Fruit fly (Drosophila melanogaster): Measurements from ENCODE around the gene CG6231.

Gene CG6231

dm6 chr3R:19612908-19613431 lies 19.5 kb downstream of the CG6231 start, which contains the start of gene CG16727:
CG16727 (plus strand) TSS chr3R:19613381.
- TF ChIP-seq OdsH (GFP tag; optimal IDR thresholded peaks at IDR 0.05) (peak; percentile 29), Sp1 (GFP tag; optimal IDR thresholded peaks at IDR 0.05) (peak; percentile 24), rgr (GFP tag; optimal IDR thresholded peaks at IDR 0.05) (peak; percentile 17), h (GFP tag; optimal IDR thresholded peaks at IDR 0.05) (peak; percentile 6), Hr78 (GFP tag; optimal IDR thresholded peaks at IDR 0.05) (no peak)

DNA sequence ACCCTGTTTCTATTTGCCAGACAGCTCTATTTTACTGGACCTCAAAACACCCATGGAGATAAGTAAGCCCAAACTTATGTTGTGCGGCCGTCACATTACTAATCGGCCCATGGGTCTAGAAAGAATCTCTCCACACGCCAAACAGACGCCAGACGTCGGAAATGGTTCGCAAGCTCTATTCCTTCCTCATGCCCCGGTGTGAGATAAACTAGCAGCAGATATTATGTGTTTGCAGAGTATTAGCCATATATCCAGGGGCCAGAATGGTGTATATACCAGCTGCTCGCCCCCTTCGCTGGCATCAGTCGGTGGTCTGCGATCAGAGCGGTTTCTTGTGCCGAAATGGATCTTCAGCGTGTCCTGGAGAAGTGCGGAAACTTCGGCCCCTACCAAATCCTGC lies 22.6 kb downstream of the CG6231 start, which contains the start of gene CG17752:
CG17752 (plus strand) TSS at position 301 of the 400 bp plus-strand sequence.
- TF ChIP-seq Dfd (GFP tag; optimal IDR thresholded peaks at IDR 0.05) = no peak
- no peak for TF ChIP-seq Dif (GFP tag; optimal IDR thresholded peaks at IDR 0.05; ENCODE audit: partially characterized antibody)
- TF ChIP-seq dl (GFP tag; optimal IDR thresholded peaks at IDR 0.05; ENCODE audit: insufficient read depth in 1 of 2, partially characterized antibody in 2 of 2) = no peak
- TF ChIP-seq Hr78 (GFP tag; optimal IDR thresholded peaks at IDR 0.05) = no peak
- no peak for TF ChIP-seq pan (optimal IDR thresholded peaks at IDR 0.05)
- no peak for TF ChIP-seq dmrt93B (GFP tag; optimal IDR thresholded peaks at IDR 0.05)
- TF ChIP-seq CG32264 (GFP tag; optimal IDR thresholded peaks at IDR 0.05) = no peak
- TF ChIP-seq CG9705 (GFP tag; optimal IDR thresholded peaks at IDR 0.05) = no peak
- no peak for TF ChIP-seq rgr (GFP tag; optimal IDR thresholded peaks at IDR 0.05)
- no peak for TF ChIP-seq Hr83 (GFP tag; optimal IDR thresholded peaks at IDR 0.05; ENCODE audit: poor library complexity, severe bottlenecking)
- no peak for TF ChIP-seq Sp1 (GFP tag; optimal IDR thresholded peaks at IDR 0.05)
- TF ChIP-seq jim (GFP tag; optimal IDR thresholded peaks at IDR 0.05) = no peak
- no peak for TF ChIP-seq sv (GFP tag; optimal IDR thresholded peaks at IDR 0.05)
- no peak for TF ChIP-seq lola (GFP tag; optimal IDR thresholded peaks at IDR 0.05)
- no peak for TF ChIP-seq psq (GFP tag; optimal IDR thresholded peaks at IDR 0.05)
- TF ChIP-seq dsf (GFP tag; optimal IDR thresholded peaks at IDR 0.05; ENCODE audit: borderline replicate concordance) = no peak

dm6 chr3R:19606954-19607353 lies 25.6 kb downstream of the CG6231 start, which contains the start of gene CG17751:
CG17751 (plus strand) TSS chr3R:19607254.
- TF ChIP-seq dsf (GFP tag; optimal IDR thresholded peaks at IDR 0.05; ENCODE audit: borderline replicate concordance) (no peak), Myc (optimal IDR thresholded peaks at IDR 0.05) (no peak), rgr (GFP tag; optimal IDR thresholded peaks at IDR 0.05) (no peak), Dfd (GFP tag; optimal IDR thresholded peaks at IDR 0.05) (no peak)

dm6 chr3R:19602996-19603395 lies 29.5 kb downstream of the CG6231 start, which contains the start of gene CG7342:
CG7342 (plus strand) TSS chr3R:19603375.
- TF ChIP-seq CrebA (GFP tag; optimal IDR thresholded peaks at IDR 0.05; ENCODE audit: borderline replicate concordance) (peak; percentile 3), tai (GFP tag; optimal IDR thresholded peaks at IDR 0.05) (peak; percentile 47), Hr78 (GFP tag; optimal IDR thresholded peaks at IDR 0.05) (no peak), Dfd (GFP tag; optimal IDR thresholded peaks at IDR 0.05) (no peak), jim (GFP tag; optimal IDR thresholded peaks at IDR 0.05) (no peak), brk (GFP tag; optimal IDR thresholded peaks at IDR 0.05) (peak; percentile 70), sv (GFP tag; optimal IDR thresholded peaks at IDR 0.05) (no peak), Sp1 (GFP tag; optimal IDR thresholded peaks at IDR 0.05) (no peak), Myc (optimal IDR thresholded peaks at IDR 0.05) (no peak), Rel (GFP tag; optimal IDR thresholded peaks at IDR 0.05) (no peak), Rel (tag; optimal IDR thresholded peaks at IDR 0.05) (no peak), ey (GFP tag; optimal IDR thresholded peaks at IDR 0.05) (peak; percentile 75), CG9705 (GFP tag; optimal IDR thresholded peaks at IDR 0.05) (peak; percentile 1), br (GFP tag; optimal IDR thresholded peaks at IDR 0.05) (peak; percentile 81), usp (GFP tag; optimal IDR thresholded peaks at IDR 0.05) (no peak), Jra (GFP tag; optimal IDR thresholded peaks at IDR 0.05) (no peak), Dif (GFP tag; optimal IDR thresholded peaks at IDR 0.05; ENCODE audit: partially characterized antibody) (no peak), fru (GFP tag; optimal IDR thresholded peaks at IDR 0.05) (peak; percentile 71), GATAd (GFP tag; optimal IDR thresholded peaks at IDR 0.05) (no peak), dmrt93B (GFP tag; optimal IDR thresholded peaks at IDR 0.05) (peak; percentile 36), dl (GFP tag; optimal IDR thresholded peaks at IDR 0.05; ENCODE audit: insufficient read depth in 1 of 2, partially characterized antibody in 2 of 2) (no peak), sage (GFP tag; optimal IDR thresholded peaks at IDR 0.05) (no peak), HLH106 (tag; optimal IDR thresholded peaks at IDR 0.05) (peak; percentile 80), OdsH (GFP tag; optimal IDR thresholded peaks at IDR 0.05) (peak; percentile 72), dsf (GFP tag; optimal IDR thresholded peaks at IDR 0.05; ENCODE audit: borderline replicate concordance) (no peak), foxo (GFP tag; optimal IDR thresholded peaks at IDR 0.05) (peak; percentile 6 to 75), Abd-B (GFP tag; optimal IDR thresholded peaks at IDR 0.05) (no peak), Vsx2 (GFP tag; optimal IDR thresholded peaks at IDR 0.05; ENCODE audit: partially characterized antibody) (no peak), rgr (GFP tag; optimal IDR thresholded peaks at IDR 0.05) (peak; percentile 79), h (GFP tag; optimal IDR thresholded peaks at IDR 0.05) (peak; percentile 80), woc (GFP tag; optimal IDR thresholded peaks at IDR 0.05) (peak; percentile 34), Mio (GFP tag; optimal IDR thresholded peaks at IDR 0.05) (peak; percentile 9), lola (GFP tag; optimal IDR thresholded peaks at IDR 0.05) (no peak), Hnf4 (GFP tag; optimal IDR thresholded peaks at IDR 0.05) (peak; percentile 69), psq (GFP tag; optimal IDR thresholded peaks at IDR 0.05) (peak; percentile 57), pan (optimal IDR thresholded peaks at IDR 0.05) (no peak), N (GFP tag; optimal IDR thresholded peaks at IDR 0.05) (no peak), CG32264 (GFP tag; optimal IDR thresholded peaks at IDR 0.05) (peak; percentile 37), Hr83 (GFP tag; optimal IDR thresholded peaks at IDR 0.05; ENCODE audit: poor library complexity, severe bottlenecking) (no peak)
